Worm (Caenorhabditis elegans) whole organism, late embryonic: ENCODE results near the gene fbxl-4.

Source experiments
- C08G9.2 ChIP-seq: sonication (generic microtip); optimal IDR thresholded peaks from 2 replicates; lab custom pipeline; 2016; ENCODE audit warnings: mild to moderate bottlenecking, missing genetic modification characterization, moderate library complexity, missing compliant biosample characterization
- C38D4.7 ChIP-seq: fragments of 200-800 bp; sonication (Bioruptor generic); optimal IDR thresholded peaks from 2 replicates; lab custom pipeline; 2018; ENCODE audit warnings: mild to moderate bottlenecking, missing genetic modification characterization, moderate library complexity, missing compliant biosample characterization
- F13H6.1 ChIP-seq: sonication (generic microtip); optimal IDR thresholded peaks from 2 replicates; lab custom pipeline; 2016; ENCODE audit warnings: missing genetic modification characterization, missing compliant biosample characterization
- K09A11.1 ChIP-seq: sonication (generic microtip); optimal IDR thresholded peaks from 2 replicates; lab custom pipeline; 2017; ENCODE audit warnings: antibody characterized with exemption, mild to moderate bottlenecking, missing genetic modification characterization, missing compliant biosample characterization; ENCODE audit not compliant: insufficient read depth
- ahr-1 ChIP-seq: sonication (generic microtip); optimal IDR thresholded peaks from 2 replicates; lab custom pipeline; 2016; ENCODE audit warnings: missing genetic modification characterization, missing compliant biosample characterization
- ceh-18 ChIP-seq: sonication (generic microtip); optimal IDR thresholded peaks from 2 replicates; lab custom pipeline; 2016; ENCODE audit warnings: missing genetic modification characterization, missing compliant biosample characterization
- ceh-19 ChIP-seq: fragments of 200-800 bp; sonication (Bioruptor generic); optimal IDR thresholded peaks from 2 replicates; lab custom pipeline; 2018; ENCODE audit warnings: mild to moderate bottlenecking, missing genetic modification characterization, missing compliant biosample characterization
- ceh-2 ChIP-seq: sonication (generic microtip); optimal IDR thresholded peaks from 2 replicates; lab custom pipeline; 2016; ENCODE audit warnings: missing genotype, missing genetic modification characterization, missing compliant biosample characterization
- ceh-22 ChIP-seq: sonication (generic microtip); optimal IDR thresholded peaks from 2 replicates; lab custom pipeline; 2017; ENCODE audit warnings: missing biosample characterization, missing genetic modification characterization
- ceh-24 ChIP-seq: sonication (generic microtip); optimal IDR thresholded peaks from 2 replicates; lab custom pipeline; 2016; ENCODE audit warnings: mild to moderate bottlenecking, missing genetic modification characterization, missing compliant biosample characterization
- ceh-30 ChIP-seq: fragments of 150-350 bp; optimal IDR thresholded peaks from 2 replicates; lab custom pipeline; 2014; ENCODE audit warnings: missing biosample characterization, missing genetic modification characterization
- ceh-34 ChIP-seq: sonication (generic microtip); optimal IDR thresholded peaks from 2 replicates; lab custom pipeline; 2016; ENCODE audit warnings: mild to moderate bottlenecking, missing genetic modification characterization, missing compliant biosample characterization
- ceh-45 ChIP-seq: fragments of 200-800 bp; sonication (Bioruptor generic); IDR thresholded peaks from 2 replicates; pipeline ENCODE4 v1.3.6; 2022; ENCODE audit warnings: missing genetic modification reagents, missing genetic modification characterization, missing compliant biosample characterization
- ceh-48 ChIP-seq: sonication (generic microtip); optimal IDR thresholded peaks from 2 replicates; lab custom pipeline; 2016; ENCODE audit warnings: missing genetic modification characterization, inconsistent platforms, missing compliant biosample characterization
- ceh-6 ChIP-seq: fragments of 200-800 bp; sonication (Bioruptor generic); optimal IDR thresholded peaks from 2 replicates; lab custom pipeline; 2018; ENCODE audit warnings: mild to moderate bottlenecking, missing genetic modification characterization, missing compliant biosample characterization
- che-1 ChIP-seq: sonication (generic microtip); optimal IDR thresholded peaks from 2 replicates; lab custom pipeline; 2016; ENCODE audit warnings: mild to moderate bottlenecking, missing genetic modification characterization, missing compliant biosample characterization
- dve-1 ChIP-seq: sonication (generic microtip); optimal IDR thresholded peaks from 2 replicates; lab custom pipeline; 2017; ENCODE audit warnings: antibody characterized with exemption, mild to moderate bottlenecking, missing genetic modification characterization, missing compliant biosample characterization
- elt-2 ChIP-seq: sonication (generic microtip); optimal IDR thresholded peaks from 2 replicates; lab custom pipeline; 2016; ENCODE audit warnings: missing genetic modification reagents, missing genetic modification characterization, missing compliant biosample characterization
- ets-4 ChIP-seq: sonication (generic microtip); optimal IDR thresholded peaks from 2 replicates; lab custom pipeline; 2016; ENCODE audit warnings: missing genetic modification characterization, missing compliant biosample characterization
- eyg-1 ChIP-seq: sonication (generic microtip); optimal IDR thresholded peaks from 2 replicates; lab custom pipeline; 2016; ENCODE audit warnings: missing genotype, missing genetic modification characterization, missing compliant biosample characterization
- fax-1 ChIP-seq: sonication (generic microtip); optimal IDR thresholded peaks from 2 replicates; lab custom pipeline; 2016; ENCODE audit warnings: missing genotype, missing genetic modification characterization, missing compliant biosample characterization
- fkh-10 ChIP-seq: fragments of 150-350 bp; optimal IDR thresholded peaks from 2 replicates; lab custom pipeline; 2014; ENCODE audit warnings: missing biosample characterization, missing genetic modification reagents, missing genetic modification characterization
- fkh-6 ChIP-seq: sonication (generic microtip); optimal IDR thresholded peaks from 2 replicates; lab custom pipeline; 2016; ENCODE audit warnings: missing genetic modification characterization, missing compliant biosample characterization
- gmeb-2 ChIP-seq: sonication (generic microtip); optimal IDR thresholded peaks from 2 replicates; lab custom pipeline; 2016; ENCODE audit warnings: missing genetic modification characterization, inconsistent platforms, missing compliant biosample characterization
- hlh-30 ChIP-seq: sonication (generic microtip); optimal IDR thresholded peaks from 2 replicates; lab custom pipeline; 2017; ENCODE audit warnings: antibody characterized with exemption, missing genetic modification characterization, missing compliant biosample characterization; ENCODE audit not compliant: insufficient read depth
- lim-6 ChIP-seq: sonication (generic microtip); optimal IDR thresholded peaks from 2 replicates; lab custom pipeline; 2016; ENCODE audit warnings: missing genetic modification characterization, missing compliant biosample characterization
- nfya-1 ChIP-seq: sonication (generic microtip); optimal IDR thresholded peaks from 2 replicates; lab custom pipeline; 2017; ENCODE audit warnings: missing genetic modification characterization, mild to moderate bottlenecking, missing compliant biosample characterization, antibody characterized with exemption, moderate library complexity
- nhr-232 ChIP-seq: sonication (generic microtip); optimal IDR thresholded peaks from 2 replicates; lab custom pipeline; 2016; ENCODE audit warnings: missing genetic modification characterization, missing compliant biosample characterization
- odd-2 ChIP-seq: sonication (generic microtip); optimal IDR thresholded peaks from 2 replicates; lab custom pipeline; 2017; ENCODE audit warnings: antibody characterized with exemption, mild to moderate bottlenecking, missing genetic modification characterization, missing compliant biosample characterization
- pat-9 ChIP-seq: fragments of 200-800 bp; sonication (Bioruptor generic); optimal IDR thresholded peaks from 2 replicates; lab custom pipeline; 2018; ENCODE audit warnings: mild to moderate bottlenecking, missing genetic modification characterization, moderate library complexity, missing compliant biosample characterization
- pax-1 ChIP-seq: fragments of 150-350 bp; optimal IDR thresholded peaks from 2 replicates; lab custom pipeline; 2014; ENCODE audit warnings: missing biosample characterization, missing genetic modification characterization
- pha-2 ChIP-seq: sonication (generic microtip); optimal IDR thresholded peaks from 2 replicates; lab custom pipeline; 2017; ENCODE audit warnings: mild to moderate bottlenecking, missing genetic modification characterization, missing compliant biosample characterization
- pha-4 ChIP-seq: fragments of 150-350 bp; optimal IDR thresholded peaks from 2 replicates; lab custom pipeline; 2018; ENCODE audit warnings: missing biosample characterization, missing genetic modification reagents, missing genetic modification characterization
- pqm-1 ChIP-seq: sonication (generic microtip); optimal IDR thresholded peaks from 2 replicates; lab custom pipeline; 2016; ENCODE audit warnings: missing genetic modification characterization, missing compliant biosample characterization
- pros-1 ChIP-seq: fragments of 150-350 bp; optimal IDR thresholded peaks from 2 replicates; lab custom pipeline; 2014; ENCODE audit warnings: missing biosample characterization, missing genetic modification reagents, missing genetic modification characterization
- ref-2 ChIP-seq: sonication (generic microtip); optimal IDR thresholded peaks from 2 replicates; lab custom pipeline; 2016; ENCODE audit warnings: missing genetic modification characterization, missing compliant biosample characterization
- rnt-1 ChIP-seq: sonication (generic microtip); optimal IDR thresholded peaks from 2 replicates; lab custom pipeline; 2016; ENCODE audit warnings: missing genetic modification characterization, missing compliant biosample characterization
- sdc-2 ChIP-seq: sonication (generic microtip); optimal IDR thresholded peaks from 2 replicates; lab custom pipeline; 2016; ENCODE audit warnings: missing genotype, missing genetic modification characterization, missing compliant biosample characterization
- sox-2 ChIP-seq: fragments of 200-800 bp; sonication (Bioruptor generic); IDR thresholded peaks from 2 replicates; pipeline ENCODE4 v1.3.6; 2022; ENCODE audit warnings: missing genetic modification reagents, missing genetic modification characterization, missing compliant biosample characterization
- sox-4 ChIP-seq: sonication (generic microtip); optimal IDR thresholded peaks from 2 replicates; lab custom pipeline; 2017; ENCODE audit warnings: mild to moderate bottlenecking, missing genetic modification characterization, inconsistent platforms, missing compliant biosample characterization
- tbx-7 ChIP-seq: sonication (generic microtip); optimal IDR thresholded peaks from 2 replicates; lab custom pipeline; 2016; ENCODE audit warnings: missing genotype, missing genetic modification characterization, missing compliant biosample characterization
- ttx-3 ChIP-seq: sonication (generic microtip); optimal IDR thresholded peaks from 2 replicates; lab custom pipeline; 2016; ENCODE audit warnings: missing genetic modification reagents, missing genetic modification characterization, missing compliant biosample characterization
- unc-55 ChIP-seq: sonication (generic microtip); optimal IDR thresholded peaks from 2 replicates; lab custom pipeline; 2017; ENCODE audit warnings: missing biosample characterization, missing genetic modification reagents, missing genetic modification characterization

The fbxl-4 gene

DNA sequence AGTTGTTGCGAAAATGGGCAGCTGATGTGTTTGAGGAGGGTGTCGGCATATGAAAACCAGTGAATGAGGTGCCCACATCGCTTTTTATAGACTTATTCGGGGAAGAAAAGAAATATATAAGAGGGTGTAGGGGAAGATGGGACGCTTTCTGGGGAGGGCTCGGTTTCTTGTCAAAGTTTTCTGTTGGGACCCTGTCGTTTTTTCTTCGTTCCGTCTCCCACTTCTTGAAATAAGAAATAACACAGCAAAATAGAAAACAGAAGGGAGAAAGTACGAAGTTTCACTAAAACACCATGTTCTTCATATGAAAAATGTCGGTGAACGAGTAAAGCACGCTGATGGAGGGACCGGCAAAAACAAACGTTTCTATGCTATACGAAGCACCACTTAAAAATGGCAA lies 19.0 kb upstream of the fbxl-4 start, which contains the start of gene dop-3:
Gene dop-3 (minus strand): TSS at position 101 of the 400 bp plus-strand sequence.
- no peak for TF ChIP-seq ceh-30 (tag; lab: Kevin White, UChicago)
- no peak for TF ChIP-seq ttx-3 (tag; lab: Kevin White, UChicago)
- no peak for TF ChIP-seq ceh-2 (tag; lab: Kevin White, UChicago)
- no peak for TF ChIP-seq ets-4 (tag; lab: Kevin White, UChicago)
- TF ChIP-seq ceh-48, result no peak
- TF ChIP-seq pqm-1 (tag; lab: Kevin White, UChicago), result no peak
- TF ChIP-seq pros-1, result no peak
- no peak for TF ChIP-seq ahr-1 (tag; lab: Kevin White, UChicago)
- no peak for TF ChIP-seq ceh-19 (GFP tag; lab: Kevin White, UChicago)
- TF ChIP-seq che-1 (tag; lab: Kevin White, UChicago), result no peak
- TF ChIP-seq K09A11.1 (tag; lab: Kevin White, UChicago), result no peak
- TF ChIP-seq ref-2 (tag; lab: Kevin White, UChicago), result no peak
- no peak for TF ChIP-seq odd-2 (tag; lab: Kevin White, UChicago)
- no peak for TF ChIP-seq sdc-2 (tag; lab: Kevin White, UChicago)
- no peak for TF ChIP-seq fax-1 (tag; lab: Kevin White, UChicago)
- TF ChIP-seq, all 69 proteins: peak for 0

DNA sequence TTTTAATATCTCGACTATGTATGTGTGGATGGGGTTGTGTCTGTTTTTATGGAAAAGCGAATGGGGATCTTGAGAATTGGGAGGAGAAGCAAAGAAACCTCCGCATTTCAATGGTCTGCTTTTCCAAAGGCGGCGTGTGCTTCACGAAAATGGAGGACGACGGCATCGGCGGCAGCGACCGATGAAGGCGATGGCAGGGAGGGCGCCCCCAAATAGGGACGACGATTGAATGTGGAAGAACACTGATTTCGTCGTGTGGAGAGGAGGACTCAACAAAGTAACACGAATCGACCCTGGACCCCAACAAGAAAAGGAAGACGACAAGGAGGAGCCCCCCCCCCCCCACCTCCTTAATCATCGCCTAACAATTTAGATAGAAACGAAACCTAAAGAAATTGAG lies 15.6 kb upstream of the fbxl-4 start:
- TF ChIP-seq ceh-6 (GFP tag; lab: Kevin White, UChicago) (no peak), pax-1 (tag; lab: Kevin White, UChicago) (no peak), nhr-232 (tag; lab: Kevin White, UChicago) (no peak), fkh-6 (no peak), F13H6.1 (no peak), ttx-3 (tag; lab: Kevin White, UChicago) (no peak), C38D4.7 (GFP tag; lab: Kevin White, UChicago) (no peak), gmeb-2 (tag; lab: Kevin White, UChicago) (no peak), pros-1 (no peak), ceh-30 (tag; lab: Kevin White, UChicago) (no peak), fax-1 (tag; lab: Kevin White, UChicago) (no peak), nfya-1 (tag; lab: Kevin White, UChicago) (no peak), ceh-22 (no peak), fkh-10 (GFP tag; lab: Kevin White, UChicago) (no peak), ceh-34 (tag; lab: Kevin White, UChicago) (no peak), ceh-45 (GFP tag; lab: Robert Waterston, UW) (no peak), pat-9 (tag; lab: Kevin White, UChicago) (no peak), K09A11.1 (tag; lab: Kevin White, UChicago) (no peak), dve-1 (no peak)

DNA sequence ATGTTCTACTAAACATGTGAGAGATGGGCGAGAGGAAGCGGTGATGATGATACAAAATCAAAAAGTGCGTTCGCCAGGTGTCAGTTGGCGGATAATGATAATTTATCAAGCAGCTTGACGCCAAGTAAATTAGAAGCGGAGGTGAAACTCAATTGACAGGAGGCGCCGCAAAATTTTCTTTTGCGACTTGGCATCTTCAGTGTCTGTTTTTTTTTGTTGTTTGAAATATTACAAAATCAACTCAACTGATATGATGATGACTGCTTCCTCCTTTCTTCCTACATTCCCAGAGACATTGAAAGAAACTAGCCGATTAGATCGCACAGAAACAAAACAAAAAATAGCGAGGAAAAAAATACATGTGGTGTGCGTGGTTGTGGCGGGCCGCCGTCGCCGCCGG lies 12.6 kb upstream of the fbxl-4 start:
- no peak for TF ChIP-seq pha-4 (tag; lab: Kevin White, UChicago)
- TF ChIP-seq pha-2 (tag; lab: Kevin White, UChicago), result no peak
- TF ChIP-seq unc-55 (GFP tag; lab: Kevin White, UChicago), result no peak
- TF ChIP-seq eyg-1 (tag; lab: Kevin White, UChicago), result no peak

DNA sequence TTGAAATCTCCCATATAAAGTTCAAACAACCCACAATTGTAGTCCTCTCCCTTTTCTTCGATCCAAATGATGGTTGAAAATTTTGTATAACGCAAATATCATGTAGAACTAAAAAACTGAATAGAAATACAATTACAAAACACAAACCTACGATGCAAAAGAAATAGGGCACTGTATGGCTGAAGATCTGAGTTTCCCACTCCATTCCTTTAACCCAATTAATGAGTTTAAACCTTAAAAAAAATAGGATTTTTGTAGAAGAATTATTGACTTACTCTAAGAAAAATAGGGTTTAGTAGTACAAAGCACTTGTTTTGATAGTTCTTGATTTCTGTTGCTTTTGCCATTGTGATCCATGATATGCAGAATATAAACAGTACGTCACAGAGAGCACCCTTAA lies 5.2 kb upstream of the fbxl-4 start:
- TF ChIP-seq gmeb-2 (tag; lab: Kevin White, UChicago), result no peak
- no peak for TF ChIP-seq C08G9.2 (tag; lab: Kevin White, UChicago)
- no peak for TF ChIP-seq hlh-30 (tag; lab: Kevin White, UChicago)
- TF ChIP-seq pqm-1 (tag; lab: Kevin White, UChicago), result no peak
- no peak for TF ChIP-seq ref-2 (tag; lab: Kevin White, UChicago)
- TF ChIP-seq K09A11.1 (tag; lab: Kevin White, UChicago), result no peak
- TF ChIP-seq elt-2 (tag; lab: Kevin White, UChicago), result no peak
- no peak for TF ChIP-seq sdc-2 (tag; lab: Kevin White, UChicago)
- no peak for TF ChIP-seq rnt-1 (tag; lab: Kevin White, UChicago)
- no peak for TF ChIP-seq ceh-18
- TF ChIP-seq C38D4.7 (GFP tag; lab: Kevin White, UChicago), result no peak
- TF ChIP-seq ceh-48, result no peak
- TF ChIP-seq pax-1 (tag; lab: Kevin White, UChicago), result no peak
- no peak for TF ChIP-seq fkh-6
- TF ChIP-seq sox-4 (tag; lab: Kevin White, UChicago), result no peak
- TF ChIP-seq tbx-7 (tag; lab: Kevin White, UChicago), result no peak
- no peak for TF ChIP-seq pha-4 (tag; lab: Kevin White, UChicago)
- TF ChIP-seq ceh-24 (tag; lab: Kevin White, UChicago), result no peak
- no peak for TF ChIP-seq lim-6 (tag; lab: Kevin White, UChicago)
- no peak for TF ChIP-seq sox-2 (GFP tag; lab: Robert Waterston, UW)
